Fruit fly (Drosophila melanogaster) whole organism, embryonic: ENCODE results near the gene Rhp.

Experiments used
- B-H2 ChIP-seq: fragments of 200-800 bp; sonication (Bioruptor generic); optimal IDR thresholded peaks from 2 replicates; lab custom pipeline; 2018; ENCODE audit warnings: missing biosample characterization, mild to moderate bottlenecking, missing genetic modification characterization
- CG12942 ChIP-seq: fragments of 200-800 bp; sonication (Bioruptor generic); optimal IDR thresholded peaks from 3 replicates; lab custom pipeline; 2016; ENCODE audit warnings: missing biosample characterization, missing genetic modification characterization
- CG13287 ChIP-seq: fragments of 200-800 bp; sonication (Bioruptor generic); IDR thresholded peaks from 2 replicates; pipeline ENCODE4 v1.3.6; 2022; ENCODE audit warnings: missing biosample characterization, missing genetic modification characterization; ENCODE audit not compliant: partially characterized antibody
- CG13624 ChIP-seq: fragments of 200-800 bp; sonication (Bioruptor generic); optimal IDR thresholded peaks from 2 replicates; lab custom pipeline; 2016; ENCODE audit warnings: missing biosample characterization, missing genetic modification characterization
- CG14710 ChIP-seq: fragments of 200-800 bp; sonication (Bioruptor generic); optimal IDR thresholded peaks from 3 replicates; lab custom pipeline; 2019; ENCODE audit warnings: missing biosample characterization, mild to moderate bottlenecking, missing genetic modification characterization, moderate library complexity
- CG15514 ChIP-seq: fragments of 200-800 bp; sonication (Bioruptor generic); optimal IDR thresholded peaks from 3 replicates; lab custom pipeline; 2017; ENCODE audit warnings: missing biosample characterization, missing genetic modification characterization, mild to moderate bottlenecking, moderate library complexity, missing genetic modification reagents
- CG15601 ChIP-seq: fragments of 200-800 bp; sonication (Bioruptor generic); optimal IDR thresholded peaks from 3 replicates; lab custom pipeline; 2019; ENCODE audit warnings: missing biosample characterization, mild to moderate bottlenecking, missing genetic modification characterization, moderate library complexity
- CG17186 ChIP-seq: fragments of 200-800 bp; sonication (Bioruptor generic); optimal IDR thresholded peaks from 3 replicates; lab custom pipeline; 2017; ENCODE audit warnings: missing biosample characterization, missing genetic modification reagents, missing genetic modification characterization
- CG17385 ChIP-seq: fragments of 200-800 bp; sonication (Bioruptor generic); optimal IDR thresholded peaks from 3 replicates; lab custom pipeline; 2018; ENCODE audit warnings: missing biosample characterization, mild to moderate bottlenecking, missing genetic modification characterization
- CG17802 ChIP-seq: fragments of 200-800 bp; sonication (Bioruptor generic); optimal IDR thresholded peaks from 2 replicates; lab custom pipeline; 2018; ENCODE audit warnings: missing biosample characterization, mild to moderate bottlenecking, missing genetic modification characterization, moderate library complexity
- CG17829 ChIP-seq: fragments of 200-800 bp; optimal IDR thresholded peaks from 2 replicates; lab custom pipeline; 2019; ENCODE audit warnings: missing biosample characterization, mild to moderate bottlenecking, missing genetic modification characterization, moderate library complexity
- CG30020 ChIP-seq: fragments of 200-800 bp; optimal IDR thresholded peaks from 2 replicates; lab custom pipeline; 2019; ENCODE audit warnings: missing biosample characterization, mild to moderate bottlenecking, missing genetic modification characterization, moderate library complexity
- CG33213 ChIP-seq: fragments of 200-800 bp; sonication (Bioruptor generic); optimal IDR thresholded peaks from 3 replicates; lab custom pipeline; 2016; ENCODE audit warnings: missing biosample characterization, missing genetic modification characterization
- CG34376 ChIP-seq: fragments of 200-800 bp; sonication (Bioruptor generic); optimal IDR thresholded peaks from 2 replicates; lab custom pipeline; 2018; ENCODE audit warnings: missing biosample characterization, mild to moderate bottlenecking, missing genetic modification characterization
- CG3995 ChIP-seq: fragments of 200-800 bp; sonication (Bioruptor generic); optimal IDR thresholded peaks from 3 replicates; lab custom pipeline; 2016; ENCODE audit warnings: missing biosample characterization, missing genetic modification characterization
- CG4360 ChIP-seq: fragments of 200-800 bp; sonication (Bioruptor generic); IDR thresholded peaks from 2 replicates; pipeline ENCODE4 v1.3.6; 2022; ENCODE audit warnings: missing biosample characterization, missing genetic modification characterization
- CG8944 ChIP-seq: fragments of 200-800 bp; sonication (Bioruptor generic); optimal IDR thresholded peaks from 3 replicates; lab custom pipeline; 2016; ENCODE audit warnings: missing biosample characterization, missing genetic modification characterization
- Dad ChIP-seq: fragments of 200-800 bp; sonication (Bioruptor generic); optimal IDR thresholded peaks from 3 replicates; lab custom pipeline; 2016; ENCODE audit warnings: missing biosample characterization, missing genetic modification characterization
- Dfd ChIP-seq, 2 experiments: fragments of >200 bp; optimal IDR thresholded peaks; 2 replicates each; lab custom pipeline; 2017; ENCODE audit warnings: missing biosample characterization in 2 of 2, missing genetic modification characterization in 2 of 2
- Dll ChIP-seq: fragments of 200-800 bp; sonication (Bioruptor generic); IDR thresholded peaks from 4 replicates; pipeline ENCODE4 v1.3.6; 2022; ENCODE audit warnings: missing biosample characterization, missing genetic modification characterization; ENCODE audit not compliant: partially characterized antibody
- E2f2 ChIP-seq: fragments of 200-800 bp; sonication (Bioruptor generic); IDR thresholded peaks from 2 replicates; pipeline ENCODE4 v1.3.6; 2022; ENCODE audit warnings: missing biosample characterization, missing genetic modification characterization
- Elba2 ChIP-seq: fragments of 200-800 bp; sonication (Bioruptor generic); optimal IDR thresholded peaks from 3 replicates; lab custom pipeline; 2016; ENCODE audit warnings: missing biosample characterization, missing genetic modification characterization
- Ets97D ChIP-seq: fragments of 200-800 bp; sonication (Bioruptor generic); optimal IDR thresholded peaks from 3 replicates; lab custom pipeline; 2016; ENCODE audit warnings: missing biosample characterization, missing genetic modification characterization
- Fer1 ChIP-seq: fragments of 200-800 bp; sonication (Bioruptor generic); optimal IDR thresholded peaks from 2 replicates; lab custom pipeline; 2017; ENCODE audit warnings: missing biosample characterization, mild to moderate bottlenecking, missing genetic modification characterization
- HLH4C ChIP-seq: fragments of 200-800 bp; sonication (Bioruptor generic); IDR thresholded peaks from 3 replicates; pipeline ENCODE4 v1.3.6; 2022; ENCODE audit warnings: missing biosample characterization, missing genetic modification characterization; ENCODE audit not compliant: partially characterized antibody
- HLH54F ChIP-seq: fragments of 200-800 bp; sonication (Bioruptor generic); optimal IDR thresholded peaks from 3 replicates; lab custom pipeline; 2016; ENCODE audit warnings: missing biosample characterization, missing genetic modification characterization
- Hr3 ChIP-seq: fragments of 200-800 bp; sonication (Bioruptor generic); optimal IDR thresholded peaks from 3 replicates; lab custom pipeline; 2016; ENCODE audit warnings: missing biosample characterization, missing genetic modification characterization
- NFAT ChIP-seq: fragments of 200-800 bp; sonication (Bioruptor generic); IDR thresholded peaks from 2 replicates; pipeline ENCODE4 v1.3.6; 2022; ENCODE audit warnings: missing biosample characterization, missing genetic modification characterization
- Poxn ChIP-seq: fragments of 200-800 bp; sonication (Bioruptor generic); IDR thresholded peaks from 2 replicates; pipeline ENCODE4 v1.3.6; 2022; ENCODE audit warnings: missing biosample characterization, missing genetic modification characterization
- Sin3A ChIP-seq: fragments of >200 bp; optimal IDR thresholded peaks from 2 replicates; lab custom pipeline; 2018
- ash1 ChIP-seq: fragments of 200-800 bp; sonication (Bioruptor generic); optimal IDR thresholded peaks from 2 replicates; lab custom pipeline; 2018; ENCODE audit warnings: missing biosample characterization, mild to moderate bottlenecking, missing genetic modification characterization
- bbx ChIP-seq: fragments of 200-800 bp; sonication (Bioruptor generic); IDR thresholded peaks from 2 replicates; pipeline ENCODE4 v1.3.6; 2022; ENCODE audit warnings: missing biosample characterization, missing genetic modification characterization; ENCODE audit not compliant: partially characterized antibody
- corto ChIP-seq: fragments of 200-800 bp; sonication (Bioruptor generic); optimal IDR thresholded peaks from 2 replicates; lab custom pipeline; 2016; ENCODE audit warnings: missing biosample characterization, mild to moderate bottlenecking, missing genetic modification characterization, moderate library complexity
- crp ChIP-seq, 2 experiments: fragments of 200-800 bp; sonication (Bioruptor generic); optimal IDR thresholded peaks; 2 replicates in 1 of 2; 3 replicates in 1 of 2; lab custom pipeline; 2017; ENCODE audit warnings: missing biosample characterization in 2 of 2, missing genetic modification characterization in 2 of 2, mild to moderate bottlenecking in 1 of 2, moderate library complexity in 1 of 2
- dm ChIP-seq: fragments of 200-800 bp; sonication (Bioruptor generic); optimal IDR thresholded peaks from 3 replicates; lab custom pipeline; 2016; ENCODE audit warnings: missing biosample characterization, missing genetic modification characterization
- ftz-f1 ChIP-seq: fragments of 200-800 bp; sonication (Bioruptor generic); optimal IDR thresholded peaks from 2 replicates; lab custom pipeline; 2016; ENCODE audit warnings: missing biosample characterization, missing genetic modification characterization
- gem ChIP-seq: fragments of 200-800 bp; sonication (Bioruptor generic); optimal IDR thresholded peaks from 2 replicates; lab custom pipeline; 2019; ENCODE audit warnings: missing biosample characterization, mild to moderate bottlenecking, missing genetic modification characterization, moderate library complexity
- gro ChIP-seq: fragments of 200-800 bp; sonication (Bioruptor generic); optimal IDR thresholded peaks from 2 replicates; lab custom pipeline; 2016; ENCODE audit warnings: missing biosample characterization, missing genetic modification characterization
- her ChIP-seq: fragments of 200-800 bp; sonication (Bioruptor generic); optimal IDR thresholded peaks from 2 replicates; lab custom pipeline; 2016; ENCODE audit warnings: missing biosample characterization, missing genetic modification characterization
- hkb ChIP-seq, 2 experiments: fragments of 200-800 bp in 1 of 2; fragments of >200 bp in 1 of 2; sonication (Bioruptor generic) in 1 of 2; IDR thresholded peaks in 1 of 2; optimal IDR thresholded peaks in 1 of 2; 2 replicates each; pipeline versions ENCODE4 v1.3.6 to Lab custom; 2017 to 2022; ENCODE audit warnings: missing biosample characterization in 1 of 2, missing genetic modification characterization in 1 of 2
- insv ChIP-seq, 2 experiments: fragments of 200-800 bp; sonication (Bioruptor generic); optimal IDR thresholded peaks; 3 replicates each; lab custom pipeline; 2016 to 2018; ENCODE audit warnings: missing biosample characterization in 2 of 2, missing genetic modification characterization in 2 of 2
- ken ChIP-seq: fragments of 200-800 bp; sonication (Bioruptor generic); IDR thresholded peaks from 3 replicates; pipeline ENCODE4 v1.3.6; 2022; ENCODE audit warnings: missing biosample characterization, missing genetic modification characterization
- pb ChIP-seq: fragments of 200-800 bp; sonication (Bioruptor generic); optimal IDR thresholded peaks from 3 replicates; lab custom pipeline; 2016; ENCODE audit warnings: missing biosample characterization, missing genetic modification characterization
- phol ChIP-seq: fragments of 200-800 bp; sonication (Bioruptor generic); optimal IDR thresholded peaks from 3 replicates; lab custom pipeline; 2018; ENCODE audit warnings: missing biosample characterization, mild to moderate bottlenecking, missing genetic modification characterization, moderate library complexity
- pnt ChIP-seq: fragments of 200-800 bp; sonication (Bioruptor generic); optimal IDR thresholded peaks from 3 replicates; lab custom pipeline; 2016; ENCODE audit warnings: missing biosample characterization, missing genetic modification characterization
- pum ChIP-seq: fragments of 200-800 bp; sonication (Bioruptor generic); optimal IDR thresholded peaks from 2 replicates; lab custom pipeline; 2016; ENCODE audit warnings: missing biosample characterization, missing genetic modification characterization
- tap ChIP-seq: fragments of 200-800 bp; optimal IDR thresholded peaks from 3 replicates; lab custom pipeline; 2019; ENCODE audit warnings: missing biosample characterization, mild to moderate bottlenecking, missing genetic modification characterization, moderate library complexity
- trem ChIP-seq: fragments of 200-800 bp; optimal IDR thresholded peaks from 3 replicates; lab custom pipeline; 2019; ENCODE audit warnings: missing biosample characterization, mild to moderate bottlenecking, missing genetic modification characterization, moderate library complexity
- wek ChIP-seq: fragments of 200-800 bp; sonication (Bioruptor generic); optimal IDR thresholded peaks from 3 replicates; lab custom pipeline; 2018; ENCODE audit warnings: missing biosample characterization, mild to moderate bottlenecking, missing genetic modification characterization, moderate library complexity
- zfh1 ChIP-seq: fragments of 200-800 bp; sonication (Bioruptor generic); IDR thresholded peaks from 3 replicates; pipeline ENCODE4 v1.3.6; 2022; ENCODE audit warnings: missing biosample characterization, missing genetic modification characterization

Gene Rhp

dm6 chrX:15748945-15749344, 39.8 kb upstream of the Rhp start, which contains the start of gene Mvd (continued):
- TF ChIP-seq CG12942 (GFP tag; lab: Kevin White, UChicago) (no peak), Dad (no peak), crp (GFP tag; optimal IDR thresholded peaks at IDR 0.05; lab: Kevin White, UChicago) (peak in 1 of 2 experiments; percentile 52), CG33213 (GFP tag; lab: Kevin White, UChicago) (peak; percentile 31), CG15514 (GFP tag; lab: Kevin White, UChicago) (peak; percentile 81), CG8944 (GFP tag; lab: Kevin White, UChicago) (peak; percentile 16), CG17385 (GFP tag; lab: Kevin White, UChicago) (no peak), CG13624 (peak; percentile 19), CG13287 (GFP tag; lab: Robert Waterston, UW) (peak; percentile 65), dm (GFP tag; lab: Kevin White, UChicago) (peak; percentile 46), gem (tag; lab: Kevin White, UChicago) (no peak), pum (GFP tag; lab: Kevin White, UChicago) (no peak), CG34376 (peak; percentile 7), E2f2 (GFP tag; lab: Robert Waterston, UW) (peak; percentile 58), gro (GFP tag; lab: Kevin White, UChicago) (peak; percentile 6), tap (tag; lab: Kevin White, UChicago) (no peak), Sin3A (lab: Kevin White, UChicago) (peak; percentile 4), bbx (GFP tag; lab: Robert Waterston, UW) (peak; percentile 45), Fer1 (GFP tag; lab: Kevin White, UChicago) (peak; percentile 39), insv (GFP tag; optimal IDR thresholded peaks at IDR 0.05; lab: Kevin White, UChicago) (peak in 1 of 2 experiments; percentile 24), Dll (GFP tag; lab: Robert Waterston, UW) (0 out of 4 replicates have a peak, but pooled peaks have one; percentile 17), hkb (optimal IDR thresholded peaks at IDR 0.05; lab: Kevin White, UChicago) (peak; percentile 17), hkb (GFP tag; IDR thresholded peaks at IDR 0.05; lab: Robert Waterston, UW) (no peak), NFAT (GFP tag; lab: Robert Waterston, UW) (no peak), HLH54F (GFP tag; lab: Kevin White, UChicago) (no peak), Elba2 (GFP tag; lab: Kevin White, UChicago) (no peak), CG3995 (GFP tag; lab: Kevin White, UChicago) (peak; percentile 89), CG30020 (tag; lab: Kevin White, UChicago) (peak; percentile 39), CG14710 (tag; lab: Kevin White, UChicago) (peak; percentile 75), CG15601 (tag; lab: Kevin White, UChicago) (peak; percentile 27), CG4360 (no peak), phol (tag; lab: Kevin White, UChicago) (peak; percentile 60), Hr3 (GFP tag; lab: Kevin White, UChicago) (peak; percentile 0), B-H2 (GFP tag; lab: Kevin White, UChicago) (peak; percentile 10), wek (GFP tag; lab: Kevin White, UChicago) (peak; percentile 99), CG17186 (GFP tag; lab: Kevin White, UChicago) (peak; percentile 26), Poxn (no peak), trem (tag; lab: Kevin White, UChicago) (peak; percentile 48), ken (GFP tag; lab: Robert Waterston, UW) (peak; percentile 6; the same call in 1 of the 3 replicates), HLH4C (GFP tag; lab: Robert Waterston, UW) (peak; percentile 13; the same call in 1 of the 3 replicates), pb (GFP tag; lab: Kevin White, UChicago) (no peak), CG17802 (tag; lab: Kevin White, UChicago) (no peak), pnt (no peak), Dfd (GFP tag; optimal IDR thresholded peaks at IDR 0.05; lab: Kevin White, UChicago) (no peak), zfh1 (GFP tag; lab: Robert Waterston, UW) (0 out of 3 replicates have a peak, but pooled peaks have one; percentile 21), Ets97D (GFP tag; lab: Kevin White, UChicago) (peak; percentile 77), CG17829 (tag; lab: Kevin White, UChicago) (peak; percentile 31), her (no peak), corto (GFP tag; lab: Kevin White, UChicago) (no peak), ash1 (GFP tag; lab: Kevin White, UChicago) (no peak), ftz-f1 (peak; percentile 15)
